Worm (Caenorhabditis elegans) whole organism, mixed stage, embryonic: ENCODE measurements around the gene T05C1.5.

Source experiments
- lin-32 ChIP-seq: fragments of 200-800 bp; sonication (Bioruptor generic); optimal IDR thresholded peaks from 2 replicates; lab custom pipeline; 2018; ENCODE audit warnings: mild to moderate bottlenecking, missing genetic modification characterization, missing compliant biosample characterization
- lsy-2 ChIP-seq: fragments of 150-350 bp; optimal IDR thresholded peaks from 2 replicates; lab custom pipeline; 2014; ENCODE audit warnings: missing biosample characterization, missing genetic modification characterization
- mep-1 ChIP-seq: fragments of 150-350 bp; optimal IDR thresholded peaks from 2 replicates; lab custom pipeline; 2017; ENCODE audit warnings: missing biosample characterization, missing genetic modification reagents, missing genetic modification characterization, inconsistent platforms
- nhr-237 ChIP-seq: fragments of 150-350 bp; optimal IDR thresholded peaks from 2 replicates; lab custom pipeline; 2014; ENCODE audit warnings: missing biosample characterization, missing genetic modification characterization
- nhr-28 ChIP-seq: fragments of 150-350 bp; optimal IDR thresholded peaks from 2 replicates; lab custom pipeline; 2014; ENCODE audit warnings: missing biosample characterization, missing genetic modification characterization
- snpc-4 ChIP-seq: fragments of 150-350 bp; optimal IDR thresholded peaks from 2 replicates; lab custom pipeline; 2014; ENCODE audit warnings: missing biosample characterization, missing genetic modification characterization
- ztf-11 ChIP-seq: fragments of 150-350 bp; optimal IDR thresholded peaks from 2 replicates; lab custom pipeline; 2014; ENCODE audit warnings: missing biosample characterization, missing genetic modification characterization

DNA sequence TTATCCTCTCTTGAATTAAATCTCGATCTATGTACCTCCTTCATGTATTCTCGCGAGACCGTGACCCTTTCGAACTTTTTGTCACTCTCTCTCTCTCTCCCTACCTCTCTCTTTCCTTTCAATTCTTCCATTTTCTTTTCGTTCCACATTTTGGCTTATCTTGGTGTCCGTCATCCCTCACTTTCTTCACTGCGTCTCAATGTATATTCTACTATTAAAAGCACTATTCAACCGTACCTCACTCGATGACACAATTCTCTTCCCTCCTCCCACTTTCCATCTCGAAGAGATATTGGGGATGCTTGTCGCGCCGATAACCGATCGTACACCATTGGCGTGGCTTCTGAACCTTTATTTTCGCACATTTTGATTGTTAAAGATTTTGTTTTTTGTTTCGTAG is 20.1 kb upstream of the T05C1.5 start:
- no peak for TF ChIP-seq lsy-2
- TF ChIP-seq nhr-237 (tag; lab: Kevin White, UChicago), result no peak
- TF ChIP-seq ztf-11, result no peak
- TF ChIP-seq lin-32 (GFP tag; lab: Kevin White, UChicago), result no peak
- no peak for TF ChIP-seq mep-1 (tag; lab: Kevin White, UChicago)
- no peak for TF ChIP-seq nhr-28 (tag; lab: Kevin White, UChicago)
- TF ChIP-seq snpc-4 (tag; lab: Kevin White, UChicago), result no peak
